Worm (Caenorhabditis elegans): ENCODE data around the gene Y41E3.13.

DNA sequence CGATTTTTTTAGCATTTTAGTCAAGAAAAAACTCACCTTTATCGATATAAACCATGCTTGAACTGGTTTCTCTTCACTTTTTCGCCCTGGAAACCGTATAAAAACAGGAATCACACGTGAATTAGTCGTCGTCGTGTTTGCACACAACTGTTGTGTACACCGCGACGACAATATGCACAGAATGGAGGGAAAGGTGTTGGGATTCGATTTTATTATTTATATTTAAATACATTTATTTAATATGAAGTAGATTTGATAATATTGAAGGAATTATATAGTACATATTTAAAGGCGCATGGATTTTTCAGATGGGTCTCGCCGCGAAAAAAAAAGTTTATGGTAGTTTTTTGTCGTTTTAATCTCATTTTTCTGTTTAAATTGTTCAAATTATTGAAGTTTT is 29.2 kb upstream of the Y41E3.13 start, which contains the start of gene Y41E3.8:
- no peak for TF ChIP-seq ama-1 (optimal IDR thresholded peaks at IDR 0.05)
- no peak for TF ChIP-seq scrt-1 (GFP tag; IDR thresholded peaks at IDR 0.05)
- no peak for TF ChIP-seq F13C5.2 (tag; optimal IDR thresholded peaks at IDR 0.05)
- TF ChIP-seq hmbx-1 (tag; optimal IDR thresholded peaks at IDR 0.05) = no peak
- no peak for TF ChIP-seq pes-1 (GFP tag; IDR thresholded peaks at IDR 0.05)
- no peak for TF ChIP-seq flt-1 (GFP tag; IDR thresholded peaks at IDR 0.05)
- no peak for TF ChIP-seq hmg-4 (GFP tag; optimal IDR thresholded peaks at IDR 0.05)
- TF ChIP-seq ceh-36 (tag; optimal IDR thresholded peaks at IDR 0.05) = no peak
- TF ChIP-seq tbx-11 (GFP tag; IDR thresholded peaks at IDR 0.05) = no peak
- TF ChIP-seq aly-1 (tag; optimal IDR thresholded peaks at IDR 0.05) = no peak
- TF ChIP-seq sea-1 (GFP tag; conservative IDR thresholded peaks at IDR 0.05) = no peak

Measured in whole organism, early embryonic.